Fruit fly (Drosophila melanogaster) whole organism, embryonic: ENCODE results near the gene Cpr97Ea.

Experiments used
- CG10267 ChIP-seq: fragments of 200-800 bp; sonication (Bioruptor generic); optimal IDR thresholded peaks from 2 replicates; lab custom pipeline; 2018; ENCODE audit warnings: missing biosample characterization, mild to moderate bottlenecking, missing genetic modification characterization, moderate library complexity
- CG10274 ChIP-seq: fragments of 200-800 bp; sonication (Bioruptor generic); optimal IDR thresholded peaks from 3 replicates; lab custom pipeline; 2017; ENCODE audit warnings: missing biosample characterization, mild to moderate bottlenecking, missing genetic modification characterization
- CG10431 ChIP-seq: fragments of 200-800 bp; sonication (Bioruptor generic); optimal IDR thresholded peaks from 3 replicates; lab custom pipeline; 2018; ENCODE audit warnings: missing biosample characterization, mild to moderate bottlenecking, missing genetic modification characterization
- CG10462 ChIP-seq: fragments of 200-800 bp; sonication (Bioruptor generic); optimal IDR thresholded peaks from 2 replicates; lab custom pipeline; 2016; ENCODE audit warnings: missing biosample characterization, missing genetic modification characterization
- CG13123 ChIP-seq: fragments of 200-800 bp; sonication (Bioruptor generic); optimal IDR thresholded peaks from 2 replicates; lab custom pipeline; 2016; ENCODE audit warnings: missing biosample characterization, missing genetic modification characterization
- CG16779 ChIP-seq: fragments of 200-800 bp; sonication (Bioruptor generic); IDR thresholded peaks from 2 replicates; pipeline ENCODE4 v1.3.6; 2022; ENCODE audit warnings: missing biosample characterization, missing genetic modification characterization
- CG3065 ChIP-seq: fragments of 200-800 bp; sonication (Bioruptor generic); optimal IDR thresholded peaks from 2 replicates; lab custom pipeline; 2016; ENCODE audit warnings: missing biosample characterization, missing genetic modification characterization
- CG32772 ChIP-seq: fragments of 200-800 bp; sonication (Bioruptor generic); IDR thresholded peaks from 2 replicates; pipeline ENCODE4 v1.3.6; 2022; ENCODE audit warnings: missing biosample characterization, missing genetic modification characterization
- CG4404 ChIP-seq: fragments of 200-800 bp; sonication (Bioruptor generic); IDR thresholded peaks from 2 replicates; pipeline ENCODE4 v1.3.6; 2022; ENCODE audit warnings: missing biosample characterization, missing genetic modification characterization
- CG7928 ChIP-seq: fragments of 200-800 bp; sonication (Bioruptor generic); optimal IDR thresholded peaks from 2 replicates; lab custom pipeline; 2017; ENCODE audit warnings: missing biosample characterization, mild to moderate bottlenecking, missing genetic modification characterization
- CTCF ChIP-seq: fragments of 200-800 bp; sonication (Bioruptor generic); optimal IDR thresholded peaks from 2 replicates; lab custom pipeline; 2017; ENCODE audit warnings: missing biosample characterization, mild to moderate bottlenecking, missing genetic modification characterization, moderate library complexity
- Dll ChIP-seq: fragments of 200-800 bp; sonication (Bioruptor generic); IDR thresholded peaks from 4 replicates; pipeline ENCODE4 v1.3.6; 2022; ENCODE audit warnings: missing biosample characterization, missing genetic modification characterization; ENCODE audit not compliant: partially characterized antibody
- E2f2 ChIP-seq: fragments of 200-800 bp; sonication (Bioruptor generic); IDR thresholded peaks from 2 replicates; pipeline ENCODE4 v1.3.6; 2022; ENCODE audit warnings: missing biosample characterization, missing genetic modification characterization
- Ets65A ChIP-seq: fragments of 200-800 bp; sonication (Bioruptor generic); peaks from one replicate; lab custom pipeline; 2016; ENCODE audit warnings: missing biosample characterization, missing genetic modification characterization
- Fer2 ChIP-seq: fragments of 200-800 bp; sonication (Bioruptor generic); optimal IDR thresholded peaks from 2 replicates; lab custom pipeline; 2018; ENCODE audit warnings: missing biosample characterization, mild to moderate bottlenecking, missing genetic modification characterization, moderate library complexity
- GATAe ChIP-seq: fragments of 200-800 bp; sonication (Bioruptor generic); conservative IDR thresholded peaks from 2 replicates; pipeline ENCODE4 v1.3.6; 2022; ENCODE audit warnings: missing biosample characterization, missing genetic modification characterization
- Hmx ChIP-seq: fragments of 200-800 bp; sonication (Bioruptor generic); optimal IDR thresholded peaks from 2 replicates; lab custom pipeline; 2016; ENCODE audit warnings: missing biosample characterization, missing genetic modification characterization
- Kr ChIP-seq: fragments of 200-800 bp; sonication (Bioruptor generic); optimal IDR thresholded peaks from 2 replicates; lab custom pipeline; 2017; ENCODE audit warnings: missing biosample characterization, mild to moderate bottlenecking, missing genetic modification characterization
- Med ChIP-seq: fragments of 200-800 bp; sonication (Bioruptor generic); peaks from one replicate; lab custom pipeline; 2016; ENCODE audit warnings: missing biosample characterization, missing genetic modification characterization, mild to moderate bottlenecking, inconsistent platforms, moderate library complexity
- Mes4 ChIP-seq: fragments of 200-800 bp; sonication (Bioruptor generic); optimal IDR thresholded peaks from 2 replicates; lab custom pipeline; 2016; ENCODE audit warnings: missing biosample characterization, missing genetic modification characterization
- Myb ChIP-seq: fragments of 200-800 bp; sonication (Bioruptor generic); optimal IDR thresholded peaks from 2 replicates; lab custom pipeline; 2016; ENCODE audit warnings: missing biosample characterization, missing genetic modification characterization
- Nf-YC ChIP-seq: fragments of 200-800 bp; optimal IDR thresholded peaks from 3 replicates; lab custom pipeline; 2019; ENCODE audit warnings: missing biosample characterization, mild to moderate bottlenecking, missing genetic modification characterization, moderate library complexity
- NfI ChIP-seq: fragments of 200-800 bp; sonication (Bioruptor generic); optimal IDR thresholded peaks from 3 replicates; lab custom pipeline; 2018; ENCODE audit warnings: missing biosample characterization, mild to moderate bottlenecking, missing genetic modification characterization, moderate library complexity
- Ravus ChIP-seq: fragments of 200-800 bp; sonication (Bioruptor generic); IDR thresholded peaks from 2 replicates; pipeline ENCODE4 v1.3.6; 2022; ENCODE audit warnings: missing biosample characterization, missing genetic modification characterization
- Rfx ChIP-seq: fragments of 200-800 bp; sonication (Bioruptor generic); IDR thresholded peaks from 2 replicates; pipeline ENCODE4 v1.3.6; 2022; ENCODE audit warnings: missing biosample characterization, missing genetic modification characterization
- Tbp ChIP-seq: fragments of >200 bp; optimal IDR thresholded peaks from 2 replicates; lab custom pipeline; 2018; ENCODE audit warnings: missing biosample characterization, missing genetic modification characterization
- ara ChIP-seq: fragments of 200-800 bp; sonication (Bioruptor generic); IDR thresholded peaks from 2 replicates; pipeline ENCODE4 v1.3.6; 2022; ENCODE audit warnings: missing biosample characterization, missing genetic modification characterization
- az2 ChIP-seq: fragments of 200-800 bp; sonication (Bioruptor generic); optimal IDR thresholded peaks from 3 replicates; lab custom pipeline; 2016; ENCODE audit warnings: missing biosample characterization, missing genetic modification characterization
- caup ChIP-seq: fragments of 200-800 bp; sonication (Bioruptor generic); optimal IDR thresholded peaks from 3 replicates; lab custom pipeline; 2017; ENCODE audit warnings: missing biosample characterization, mild to moderate bottlenecking, missing genetic modification characterization, moderate library complexity; ENCODE audit not compliant: severe bottlenecking
- chm ChIP-seq: fragments of 200-800 bp; sonication (Bioruptor generic); IDR thresholded peaks from 2 replicates; pipeline ENCODE4 v1.3.6; 2022; ENCODE audit warnings: missing biosample characterization, missing genetic modification characterization
- cwo ChIP-seq: fragments of 200-800 bp; sonication (Bioruptor generic); optimal IDR thresholded peaks from 3 replicates; lab custom pipeline; 2017; ENCODE audit warnings: missing biosample characterization, missing genetic modification characterization, mild to moderate bottlenecking, moderate library complexity, missing genetic modification reagents
- da ChIP-seq: fragments of 200-800 bp; sonication (Bioruptor generic); optimal IDR thresholded peaks from 2 replicates; lab custom pipeline; 2016; ENCODE audit warnings: missing biosample characterization, missing genetic modification characterization
- fru ChIP-seq: fragments of >200 bp; optimal IDR thresholded peaks from 2 replicates; lab custom pipeline; 2017
- fu2 ChIP-seq: fragments of 200-800 bp; sonication (Bioruptor generic); optimal IDR thresholded peaks from 2 replicates; lab custom pipeline; 2016; ENCODE audit warnings: missing biosample characterization, missing genetic modification characterization
- grau ChIP-seq: fragments of 200-800 bp; optimal IDR thresholded peaks from 3 replicates; lab custom pipeline; 2019; ENCODE audit warnings: missing biosample characterization, mild to moderate bottlenecking, missing genetic modification characterization, moderate library complexity
- grn ChIP-seq: fragments of 200-800 bp; sonication (Bioruptor generic); optimal IDR thresholded peaks from 3 replicates; lab custom pipeline; 2017; ENCODE audit warnings: missing biosample characterization, missing genetic modification characterization
- ken ChIP-seq: fragments of 200-800 bp; sonication (Bioruptor generic); IDR thresholded peaks from 3 replicates; pipeline ENCODE4 v1.3.6; 2022; ENCODE audit warnings: missing biosample characterization, missing genetic modification characterization
- lbe ChIP-seq: fragments of 200-800 bp; sonication (Bioruptor generic); optimal IDR thresholded peaks from 2 replicates; lab custom pipeline; 2016; ENCODE audit warnings: missing biosample characterization, mild to moderate bottlenecking, missing genetic modification characterization
- lilli ChIP-seq: fragments of 200-800 bp; sonication (Bioruptor generic); optimal IDR thresholded peaks from 3 replicates; lab custom pipeline; 2016; ENCODE audit warnings: missing biosample characterization, missing genetic modification characterization
- mam ChIP-seq: fragments of 200-800 bp; sonication (Bioruptor generic); optimal IDR thresholded peaks from 3 replicates; lab custom pipeline; 2016; ENCODE audit warnings: missing biosample characterization, missing genetic modification characterization
- nerfin-1 ChIP-seq: fragments of 200-800 bp; sonication (Bioruptor generic); optimal IDR thresholded peaks from 3 replicates; lab custom pipeline; 2019; ENCODE audit warnings: missing biosample characterization, mild to moderate bottlenecking, missing genetic modification characterization, moderate library complexity
- pnt ChIP-seq: fragments of 200-800 bp; sonication (Bioruptor generic); optimal IDR thresholded peaks from 3 replicates; lab custom pipeline; 2016; ENCODE audit warnings: missing biosample characterization, missing genetic modification characterization
- pzg ChIP-seq: fragments of 200-800 bp; sonication (Bioruptor generic); optimal IDR thresholded peaks from 3 replicates; lab custom pipeline; 2018; ENCODE audit warnings: missing biosample characterization, mild to moderate bottlenecking, missing genetic modification characterization, moderate library complexity
- repo ChIP-seq: fragments of 200-800 bp; sonication (Bioruptor generic); optimal IDR thresholded peaks from 2 replicates; lab custom pipeline; 2016; ENCODE audit warnings: missing biosample characterization, missing genetic modification characterization
- ro ChIP-seq: fragments of 200-800 bp; sonication (Bioruptor generic); IDR thresholded peaks from 2 replicates; pipeline ENCODE4 v1.3.6; 2022; ENCODE audit warnings: missing biosample characterization, missing genetic modification characterization
- row ChIP-seq: fragments of 200-800 bp; sonication (Bioruptor generic); IDR thresholded peaks from 3 replicates; pipeline ENCODE4 v1.3.6; 2022; ENCODE audit warnings: missing biosample characterization, missing genetic modification characterization
- sens ChIP-seq: fragments of 200-800 bp; sonication (Bioruptor generic); peaks from one replicate; lab custom pipeline; 2016; ENCODE audit warnings: missing biosample characterization, missing genetic modification characterization
- sqz ChIP-seq: fragments of 200-800 bp; sonication (Bioruptor generic); optimal IDR thresholded peaks from 3 replicates; lab custom pipeline; 2018; ENCODE audit warnings: missing biosample characterization, mild to moderate bottlenecking, missing genetic modification characterization
- ttk ChIP-seq: fragments of 200-800 bp; sonication (Bioruptor generic); IDR thresholded peaks from 2 replicates; pipeline ENCODE4 v2.1.2; 2022; ENCODE audit warnings: missing biosample characterization, missing genetic modification characterization
- tup ChIP-seq: fragments of 200-800 bp; sonication (Bioruptor generic); optimal IDR thresholded peaks from 2 replicates; lab custom pipeline; 2016; ENCODE audit warnings: missing biosample characterization, mild to moderate bottlenecking, missing genetic modification characterization, moderate library complexity
- twi ChIP-seq: fragments of 200-800 bp; optimal IDR thresholded peaks from 2 replicates; lab custom pipeline; 2019; ENCODE audit warnings: missing biosample characterization, mild to moderate bottlenecking, missing genetic modification characterization, moderate library complexity

The Cpr97Ea gene

dm6 chr3R:27135692-27136641 lies 48.4 kb upstream of the Cpr97Ea start (continued):
- TF ChIP-seq sens (peak; percentile 95), GATAe (peak; percentile 67), grau (tag; lab: Kevin White, UChicago) (peak; percentile 35), Ets65A (GFP tag; lab: Kevin White, UChicago) (no peak), ara (GFP tag; lab: Robert Waterston, UW) (peak; percentile 84), Nf-YC (tag; lab: Kevin White, UChicago) (no peak), fu2 (no peak), da (GFP tag; lab: Kevin White, UChicago) (no peak), CG10274 (GFP tag; lab: Kevin White, UChicago) (peak; percentile 33), repo (peak; percentile 47), Fer2 (no peak), mam (peak; percentile 20), CG4404 (GFP tag; lab: Robert Waterston, UW) (no peak), ttk (GFP tag; lab: Robert Waterston, UW) (peak; percentile 13; the same call in 1 of the 2 replicates), pnt (GFP tag; lab: Kevin White, UChicago) (peak; percentile 59), CG13123 (GFP tag; lab: Kevin White, UChicago) (peak; percentile 66), ro (GFP tag; lab: Robert Waterston, UW) (no peak), Ravus (GFP tag; lab: Robert Waterston, UW) (no peak), NfI (peak; percentile 28), ken (GFP tag; lab: Robert Waterston, UW) (no peak; the same call in 2 of the 3 replicates), fru (lab: Kevin White, UChicago) (no peak), Tbp (no peak), Hmx (GFP tag; lab: Kevin White, UChicago) (no peak), grn (GFP tag; lab: Kevin White, UChicago) (peak; percentile 71), CTCF (peak; percentile 31), Med (GFP tag; lab: Kevin White, UChicago) (peak; percentile 92), CG7928 (no peak), CG32772 (0 out of 2 replicates have a peak, but pooled peaks have one; percentile 32), nerfin-1 (tag; lab: Kevin White, UChicago) (peak; percentile 56), caup (GFP tag; lab: Kevin White, UChicago) (peak; percentile 71), CG10462 (GFP tag; lab: Kevin White, UChicago) (peak; percentile 66), CG10267 (tag; lab: Kevin White, UChicago) (peak; percentile 40), sqz (GFP tag; lab: Kevin White, UChicago) (peak; percentile 71), cwo (GFP tag; lab: Kevin White, UChicago) (peak; percentile 27), Rfx (GFP tag; lab: Robert Waterston, UW) (peak; percentile 47; the same call in 1 of the 2 replicates), chm (GFP tag; lab: Robert Waterston, UW) (peak; percentile 86), lilli (GFP tag; lab: Kevin White, UChicago) (peak; percentile 13), tup (GFP tag; lab: Kevin White, UChicago) (peak; percentile 22), CG16779 (GFP tag; lab: Robert Waterston, UW) (no peak), row (GFP tag; lab: Robert Waterston, UW) (peak; percentile 36; the same call in 1 of the 3 replicates), Dll (GFP tag; lab: Robert Waterston, UW) (no peak), twi (tag; lab: Kevin White, UChicago) (peak; percentile 53), CG3065 (GFP tag; lab: Kevin White, UChicago) (peak; percentile 43), Myb (GFP tag; lab: Kevin White, UChicago) (peak; percentile 15), CG10431 (GFP tag; lab: Kevin White, UChicago) (peak; percentile 41), Kr (GFP tag; lab: Kevin White, UChicago) (peak; percentile 91), Mes4 (peak; percentile 71), az2 (GFP tag; lab: Kevin White, UChicago) (peak; percentile 35), pzg (GFP tag; lab: Kevin White, UChicago) (no peak), E2f2 (peak; percentile 43; the same call in 1 of the 2 replicates), lbe (GFP tag; lab: Kevin White, UChicago) (no peak)
